Fruit fly (Drosophila melanogaster): ENCODE measurements around the gene Dad.

Dad gene

dm6 chr3R:17072526-17073114, 18.8 kb downstream of the Dad start, which contains the start of the genes Ns1 and mRpS11 (continued):
- TF ChIP-seq zfh2 (GFP tag; optimal IDR thresholded peaks at IDR 0.05) (peak; percentile 52), Ets97D (GFP tag; optimal IDR thresholded peaks at IDR 0.05) (peak; percentile 88), HmgD (GFP tag; optimal IDR thresholded peaks at IDR 0.05) (no peak), Optix (GFP tag; IDR thresholded peaks at IDR 0.05) (no peak), Sin3A (optimal IDR thresholded peaks at IDR 0.05) (peak; percentile 79), ewg (GFP tag; optimal IDR thresholded peaks at IDR 0.05) (peak; percentile 20), CG1792 (GFP tag; optimal IDR thresholded peaks at IDR 0.05) (no peak), ftz-f1 (GFP tag; optimal IDR thresholded peaks at IDR 0.05) (peak; percentile 42), en (GFP tag; optimal IDR thresholded peaks at IDR 0.05) (no peak), ttk (GFP tag; IDR thresholded peaks at IDR 0.05) (no peak), eyg (GFP tag; optimal IDR thresholded peaks at IDR 0.05) (no peak), Dll (GFP tag; IDR thresholded peaks at IDR 0.05; ENCODE audit: partially characterized antibody) (no peak), HmgZ (tag; optimal IDR thresholded peaks at IDR 0.05) (peak; percentile 81), seq (GFP tag; IDR thresholded peaks at IDR 0.05) (0 out of 2 replicates have a peak, but pooled peaks have one; percentile 15), Adf1 (GFP tag; IDR thresholded peaks at IDR 0.05) (no peak), Dad (GFP tag; optimal IDR thresholded peaks at IDR 0.05) (peak; percentile 70), CG8290 (GFP tag; optimal IDR thresholded peaks at IDR 0.05) (no peak), CG8290 (tag; optimal IDR thresholded peaks at IDR 0.05) (peak in 1 of 2 experiments; percentile 72), CG2120 (GFP tag; optimal IDR thresholded peaks at IDR 0.05) (peak; percentile 60), CG3163 (GFP tag; optimal IDR thresholded peaks at IDR 0.05) (peak; percentile 15), CG15073 (GFP tag; optimal IDR thresholded peaks at IDR 0.05) (no peak), CG2202 (tag; optimal IDR thresholded peaks at IDR 0.05) (no peak), CG6654 (GFP tag; optimal IDR thresholded peaks at IDR 0.05) (no peak), CG18262 (tag; optimal IDR thresholded peaks at IDR 0.05) (peak; percentile 13), phol (tag; optimal IDR thresholded peaks at IDR 0.05) (peak; percentile 51), crc (GFP tag; optimal IDR thresholded peaks at IDR 0.05) (no peak), CG10654 (GFP tag; optimal IDR thresholded peaks at IDR 0.05) (no peak), CG8924 (tag; optimal IDR thresholded peaks at IDR 0.05) (peak; percentile 5), ac (GFP tag; optimal IDR thresholded peaks at IDR 0.05) (no peak), CG34376 (GFP tag; optimal IDR thresholded peaks at IDR 0.05) (peak; percentile 47), amos (GFP tag; IDR thresholded peaks at IDR 0.05; ENCODE audit: partially characterized antibody) (peak; percentile 36; the same call in 1 of the 2 replicates), CG14710 (tag; optimal IDR thresholded peaks at IDR 0.05) (peak; percentile 62), bsh (GFP tag; optimal IDR thresholded peaks at IDR 0.05) (no peak), CG32767 (GFP tag; IDR thresholded peaks at IDR 0.05) (no peak), Dip2 (GFP tag; IDR thresholded peaks at IDR 0.05) (no peak), vvl (GFP tag; IDR thresholded peaks at IDR 0.05) (peak; percentile 60), chinmo (GFP tag; IDR thresholded peaks at IDR 0.05; ENCODE audit: partially characterized antibody) (no peak), CG11398 (GFP tag; optimal IDR thresholded peaks at IDR 0.05) (peak; percentile 1), corto (GFP tag; optimal IDR thresholded peaks at IDR 0.05) (no peak), Pdp1 (GFP tag; optimal IDR thresholded peaks at IDR 0.05) (peak in 1 of 2 experiments; percentile 100), CG18619 (GFP tag; optimal IDR thresholded peaks at IDR 0.05) (no peak), cwo (GFP tag; optimal IDR thresholded peaks at IDR 0.05) (peak; percentile 85), CG1603 (tag; optimal IDR thresholded peaks at IDR 0.05) (peak; percentile 78), hb (GFP tag; IDR thresholded peaks at IDR 0.05; ENCODE audit: partially characterized antibody) (no peak), sens-2 (GFP tag; IDR thresholded peaks at IDR 0.05) (no peak), Gug (GFP tag; IDR thresholded peaks at IDR 0.05) (no peak; the same call in 3 of the 4 replicates), CG3407 (GFP tag; optimal IDR thresholded peaks at IDR 0.05) (no peak), twi (tag; optimal IDR thresholded peaks at IDR 0.05) (peak; percentile 34), Hr3 (GFP tag; optimal IDR thresholded peaks at IDR 0.05) (peak; percentile 19), CG31224 (GFP tag; IDR thresholded peaks at IDR 0.05) (no peak), run (tag; optimal IDR thresholded peaks at IDR 0.05) (no peak)

All from whole organism, embryonic.